Fruit fly (Drosophila melanogaster): ENCODE data around the gene CG3301.
A peak's percentile ranks its signal among the peaks of the same experiment; 100 is the strongest.

The CG3301 gene

DNA sequence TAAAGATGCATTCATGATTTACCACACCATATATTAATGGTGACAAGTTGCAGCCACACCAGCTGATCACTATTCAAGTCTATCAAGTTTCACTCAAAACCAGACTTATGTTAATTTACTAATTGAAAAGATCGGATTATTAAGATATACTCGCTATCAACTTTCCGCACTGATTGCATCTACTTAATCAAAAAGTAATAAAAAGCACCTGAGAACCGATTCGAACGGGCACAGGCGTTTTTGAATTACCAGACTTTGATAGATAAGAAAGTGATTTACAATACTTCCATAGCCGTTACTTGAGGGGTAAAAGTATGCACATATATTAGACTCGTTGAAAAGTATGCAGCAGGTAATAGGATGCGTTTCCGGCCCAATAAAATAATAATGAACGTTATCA lies 34.7 kb downstream of the CG3301 start:
- TF ChIP-seq CG8301 (tag; optimal IDR thresholded peaks at IDR 0.05), result no peak
- no peak for TF ChIP-seq D1 (tag; optimal IDR thresholded peaks at IDR 0.05)
- TF ChIP-seq CG15710 (tag; optimal IDR thresholded peaks at IDR 0.05), result no peak
- no peak for TF ChIP-seq Pif1B (GFP tag; optimal IDR thresholded peaks at IDR 0.05)
- no peak for TF ChIP-seq fd96Ca (GFP tag; IDR thresholded peaks at IDR 0.05)
- no peak for TF ChIP-seq rn (GFP tag; IDR thresholded peaks at IDR 0.05)
- TF ChIP-seq CG4496 (GFP tag; IDR thresholded peaks at IDR 0.05), result no peak
- no peak for TF ChIP-seq CG17806 (tag; optimal IDR thresholded peaks at IDR 0.05)

DNA sequence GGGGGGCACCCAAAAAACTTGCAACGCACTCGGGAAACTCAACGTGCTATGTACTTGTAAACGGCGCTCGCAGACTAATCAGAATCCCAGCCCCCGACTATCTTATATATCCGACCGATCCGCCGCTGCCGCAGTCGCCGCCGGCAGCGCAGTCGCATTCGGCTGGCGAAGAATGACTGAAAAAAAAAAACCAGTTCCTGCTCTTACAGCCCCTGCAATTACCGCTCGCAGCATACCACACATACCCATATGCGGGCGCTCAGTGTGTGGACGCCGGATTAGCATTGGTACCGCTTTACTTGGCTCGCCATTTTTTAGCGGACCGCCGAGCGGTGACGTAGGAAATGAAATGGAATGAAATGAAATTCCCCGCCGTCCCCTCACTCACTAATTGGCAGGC lies 39.0 kb downstream of the CG3301 start, which contains the start of gene e:
TSS of gene e (minus strand) at position 79 of the 400 bp plus-strand sequence.
- TF ChIP-seq CG8301 (tag; optimal IDR thresholded peaks at IDR 0.05) (no peak), CG12605 (GFP tag; IDR thresholded peaks at IDR 0.05) (no peak), CG4496 (GFP tag; IDR thresholded peaks at IDR 0.05) (peak; percentile 39; the same call in 1 of the 3 replicates), CG13204 (GFP tag; optimal IDR thresholded peaks at IDR 0.05) (peak; percentile 79)

All from whole organism, pupa.